Worm (Caenorhabditis elegans) whole organism, midembryonic: ENCODE data around the gene K10G6.5.

Experiments used
- T22C8.4 ChIP-seq: fragments of 200-800 bp; sonication (Bioruptor generic); IDR thresholded peaks from 2 replicates; pipeline ENCODE4 v1.3.6; 2022; ENCODE audit warnings: missing genetic modification characterization, missing compliant biosample characterization
- cog-1 ChIP-seq: sonication (generic microtip); optimal IDR thresholded peaks from 2 replicates; lab custom pipeline; 2016; ENCODE audit warnings: missing genetic modification characterization, missing compliant biosample characterization
- flt-1 ChIP-seq: fragments of 200-800 bp; sonication (Bioruptor generic); IDR thresholded peaks from 2 replicates; pipeline ENCODE4 v1.3.6; 2022; ENCODE audit warnings: missing genetic modification characterization, missing compliant biosample characterization
- med-1 ChIP-seq: sonication (generic microtip); optimal IDR thresholded peaks from 2 replicates; lab custom pipeline; 2017; ENCODE audit warnings: missing genetic modification characterization, mild to moderate bottlenecking, missing compliant biosample characterization, antibody characterized with exemption, missing genetic modification reagents; ENCODE audit not compliant: insufficient read depth
- ref-1 ChIP-seq: fragments of 200-800 bp; sonication (Bioruptor generic); conservative IDR thresholded peaks from 2 replicates; pipeline ENCODE4 v1.3.6; 2022; ENCODE audit warnings: missing genetic modification reagents, missing genetic modification characterization, missing compliant biosample characterization
- tab-1 ChIP-seq: fragments of 200-800 bp; sonication (Bioruptor generic); IDR thresholded peaks from 2 replicates; pipeline ENCODE4 v1.3.6; 2022; ENCODE audit warnings: missing genetic modification characterization, missing compliant biosample characterization

ce11 chrII:3954838-3955237 is 32.2 kb upstream of the K10G6.5 start:
- TF ChIP-seq flt-1 (no peak), T22C8.4 (GFP tag; lab: Robert Waterston, UW) (no peak), cog-1 (tag; lab: Kevin White, UChicago) (no peak), med-1 (no peak), ref-1 (GFP tag; lab: Robert Waterston, UW) (no peak), tab-1 (GFP tag; lab: Robert Waterston, UW) (no peak)
